Worm (Caenorhabditis elegans): ENCODE data around the gene pgph-2.

DNA sequence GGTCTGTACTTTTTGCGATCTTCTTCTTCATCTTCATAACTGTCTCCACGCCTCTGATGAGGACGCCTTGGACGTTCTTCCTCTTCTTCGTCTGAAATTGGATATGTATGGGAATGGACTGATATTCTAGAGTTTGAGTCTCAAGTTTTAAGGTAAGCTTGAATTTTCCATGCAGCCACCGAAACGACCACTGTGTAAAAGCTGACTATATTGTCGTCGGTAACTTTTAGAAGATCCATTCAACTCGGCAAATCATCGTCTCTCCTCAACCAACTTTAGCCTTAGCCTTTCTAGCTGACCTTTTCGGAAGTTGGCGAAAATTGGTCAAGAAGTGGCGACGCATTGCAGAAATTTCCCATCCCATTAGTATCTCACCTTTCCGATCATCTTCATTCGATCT lies 40.5 kb upstream of the pgph-2 start:
- TF ChIP-seq flt-1 (GFP tag; IDR thresholded peaks at IDR 0.05) (no peak), B0310.2 (tag; optimal IDR thresholded peaks at IDR 0.05) (no peak)

All from whole organism, early embryonic.